Fruit fly (Drosophila melanogaster) S2 (cell line): ENCODE data around the gene fon.

Experiments used
- CG8478 ChIP-seq: fragments of >200 bp; optimal IDR thresholded peaks from 2 replicates; lab custom pipeline; 2018
- CTCF ChIP-seq, 2 experiments: fragments of >200 bp; optimal IDR thresholded peaks; 2 replicates each; lab custom pipeline; 2018

fon gene

dm6 chr2L:19366301-19366700 is 19.7 kb downstream of the fon start:
- TF ChIP-seq CG8478 (no peak), CTCF (optimal IDR thresholded peaks at IDR 0.05; lab: Kevin White, UChicago) (no peak)

dm6 chr2L:19364622-19365021 is 21.4 kb downstream of the fon start:
- TF ChIP-seq CG8478 = no peak
- no peak for TF ChIP-seq CTCF (optimal IDR thresholded peaks at IDR 0.05; lab: Kevin White, UChicago)

- TF ChIP-seq CG8478 (no peak), CTCF (optimal IDR thresholded peaks at IDR 0.05; lab: Kevin White, UChicago) (no peak)
Measured at dm6 chr2L:19364075-19364474, 21.9 kb downstream of the fon start, which contains the start of gene CG13086. CG13086 (plus strand) TSS chr2L:19364375.

- TF ChIP-seq CG8478 (no peak), CTCF (optimal IDR thresholded peaks at IDR 0.05; lab: Kevin White, UChicago) (peak; percentile 88 to 92)
Measured at dm6 chr2L:19363530-19363929, 22.5 kb downstream of the fon start.

- TF ChIP-seq CTCF (optimal IDR thresholded peaks at IDR 0.05; lab: Kevin White, UChicago) (no peak), CG8478 (no peak)
Measured at dm6 chr2L:19362734-19363363, 23.2 kb downstream of the fon start, which contains the start of gene dnt. dnt (minus strand) TSS chr2L:19363227.

- TF ChIP-seq CTCF (optimal IDR thresholded peaks at IDR 0.05; lab: Kevin White, UChicago) (no peak), CG8478 (no peak)
Measured at dm6 chr2L:19361632-19362142, 24.3 kb downstream of the fon start.

dm6 chr2L:19359802-19360429 is 26.1 kb downstream of the fon start:
- TF ChIP-seq CG8478 = no peak
- no peak for TF ChIP-seq CTCF (optimal IDR thresholded peaks at IDR 0.05; lab: Kevin White, UChicago)

- TF ChIP-seq CTCF (optimal IDR thresholded peaks at IDR 0.05; lab: Kevin White, UChicago) (no peak), CG8478 (no peak)
Measured at dm6 chr2L:19358017-19358471, 28.0 kb downstream of the fon start.

dm6 chr2L:19342767-19343166 is 43.2 kb downstream of the fon start:
- TF ChIP-seq CG8478 (no peak), CTCF (optimal IDR thresholded peaks at IDR 0.05; lab: Kevin White, UChicago) (no peak)

- TF ChIP-seq CG8478 = no peak
- no peak for TF ChIP-seq CTCF (optimal IDR thresholded peaks at IDR 0.05; lab: Kevin White, UChicago)
Measured at dm6 chr2L:19342018-19342417, 44.0 kb downstream of the fon start.

dm6 chr2L:19341074-19341806 is 44.8 kb downstream of the fon start:
- TF ChIP-seq CTCF (optimal IDR thresholded peaks at IDR 0.05; lab: Kevin White, UChicago) = no peak
- no peak for TF ChIP-seq CG8478

dm6 chr2L:19339023-19339422 is 47.0 kb downstream of the fon start:
- TF ChIP-seq CTCF (optimal IDR thresholded peaks at IDR 0.05; lab: Kevin White, UChicago) (no peak), CG8478 (no peak)

- no peak for TF ChIP-seq CG8478
Measured at dm6 chr2L:19337971-19338732, 47.9 kb downstream of the fon start.

dm6 chr2L:19335052-19335451 is 51.0 kb downstream of the fon start:
- TF ChIP-seq CTCF (optimal IDR thresholded peaks at IDR 0.05; lab: Kevin White, UChicago) (no peak), CG8478 (no peak)

- TF ChIP-seq CTCF (optimal IDR thresholded peaks at IDR 0.05; lab: Kevin White, UChicago) = no peak
- TF ChIP-seq CG8478 = no peak
Measured at dm6 chr2L:19333972-19334371, 52.0 kb downstream of the fon start.
